Worm (Caenorhabditis elegans) whole organism, L4 larva: ENCODE results near the gene cyp-33C4.

Source experiments
- D1046.2 ChIP-seq: fragments of 200-800 bp; sonication (Bioruptor generic); IDR thresholded peaks from 2 replicates; pipeline ENCODE4 v1.3.6; 2022; ENCODE audit warnings: missing genetic modification characterization, missing compliant biosample characterization
- F26F4.8 ChIP-seq: fragments of 200-800 bp; sonication (Bioruptor generic); conservative IDR thresholded peaks from 2 replicates; pipeline ENCODE4 v1.3.6; 2022; ENCODE audit warnings: missing genetic modification characterization, missing compliant biosample characterization
- F37D6.2 ChIP-seq: sonication (generic microtip); optimal IDR thresholded peaks from 2 replicates; lab custom pipeline; 2016; ENCODE audit warnings: mild to moderate bottlenecking, missing genetic modification characterization, missing compliant biosample characterization
- Y48G9A.11 ChIP-seq: fragments of 200-800 bp; sonication (Bioruptor generic); IDR thresholded peaks from 2 replicates; pipeline ENCODE4 v1.3.6; 2022; ENCODE audit warnings: missing genetic modification reagents, missing genetic modification characterization, missing compliant biosample characterization
- Y5F2A.4 ChIP-seq: fragments of 200-800 bp; sonication (Bioruptor generic); optimal IDR thresholded peaks from 2 replicates; lab custom pipeline; 2018; ENCODE audit warnings: mild to moderate bottlenecking, missing genetic modification characterization, missing compliant biosample characterization
- aha-1 ChIP-seq: fragments of 150-350 bp; peaks from one replicate; lab custom pipeline; 2014; ENCODE audit warnings: missing biosample characterization, missing genetic modification characterization
- ceh-20 ChIP-seq: fragments of 200-800 bp; sonication (Bioruptor generic); IDR thresholded peaks from 2 replicates; pipeline ENCODE4 v1.3.6; 2022; ENCODE audit warnings: missing genetic modification reagents, missing genetic modification characterization, missing compliant biosample characterization
- ceh-28 ChIP-seq: fragments of 150-350 bp; optimal IDR thresholded peaks from 2 replicates; lab custom pipeline; 2014; ENCODE audit warnings: missing biosample characterization, missing genetic modification reagents, missing genetic modification characterization
- ceh-82 ChIP-seq: sonication (generic microtip); optimal IDR thresholded peaks from 2 replicates; lab custom pipeline; 2017; ENCODE audit warnings: missing biosample characterization, missing genetic modification characterization
- cey-2 ChIP-seq: sonication (generic microtip); optimal IDR thresholded peaks from 3 replicates; lab custom pipeline; 2017; ENCODE audit warnings: missing genetic modification characterization, mild to moderate bottlenecking, missing compliant biosample characterization, antibody characterized with exemption, borderline replicate concordance; ENCODE audit not compliant: insufficient read depth
- ctbp-1 ChIP-seq: fragments of 200-800 bp; sonication (Bioruptor generic); IDR thresholded peaks from 2 replicates; pipeline ENCODE4 v1.3.6; 2022; ENCODE audit warnings: missing genetic modification reagents, missing genetic modification characterization, missing compliant biosample characterization
- daf-16 ChIP-seq, 3 experiments: sonication (generic microtip); optimal IDR thresholded peaks; 2 replicates each; lab custom pipeline; 2016 to 2017; ENCODE audit warnings: missing genetic modification characterization in 3 of 3, missing genetic modification reagents in 3 of 3, mild to moderate bottlenecking in 2 of 3, missing compliant biosample characterization in 2 of 3, missing biosample characterization in 1 of 3, moderate library complexity in 1 of 3
- daf-19 ChIP-seq: fragments of 200-800 bp; sonication (Bioruptor generic); conservative IDR thresholded peaks from 2 replicates; pipeline ENCODE4 v1.3.6; 2022; ENCODE audit warnings: missing genetic modification characterization, missing compliant biosample characterization
- daf-8 ChIP-seq: fragments of 200-800 bp; sonication (Bioruptor generic); IDR thresholded peaks from 2 replicates; pipeline ENCODE4 v1.3.6; 2022; ENCODE audit warnings: missing genetic modification characterization, missing compliant biosample characterization
- dmd-6 ChIP-seq: fragments of 200-800 bp; sonication (Bioruptor generic); IDR thresholded peaks from 2 replicates; pipeline ENCODE4 v1.3.6; 2022; ENCODE audit warnings: missing genetic modification reagents, missing genetic modification characterization, missing compliant biosample characterization
- dpl-1 ChIP-seq: fragments of 150-350 bp; optimal IDR thresholded peaks from 2 replicates; lab custom pipeline; 2014; ENCODE audit warnings: missing biosample characterization, missing genetic modification reagents, missing genetic modification characterization
- dve-1 ChIP-seq: sonication (generic microtip); optimal IDR thresholded peaks from 2 replicates; lab custom pipeline; 2017; ENCODE audit warnings: antibody characterized with exemption, mild to moderate bottlenecking, missing genetic modification characterization, missing compliant biosample characterization; ENCODE audit not compliant: insufficient read depth
- gei-8 ChIP-seq: fragments of 200-800 bp; sonication (Bioruptor generic); optimal IDR thresholded peaks from 2 replicates; lab custom pipeline; 2018; ENCODE audit warnings: mild to moderate bottlenecking, missing genetic modification characterization, missing compliant biosample characterization
- hif-1 ChIP-seq, 2 experiments: sonication (generic microtip); optimal IDR thresholded peaks; 2 replicates each; lab custom pipeline; 2016 to 2017; ENCODE audit warnings: missing compliant biosample characterization in 2 of 2, missing genetic modification characterization in 2 of 2, missing genetic modification reagents in 2 of 2, missing genotype in 2 of 2, mild to moderate bottlenecking in 1 of 2
- hlh-11 ChIP-seq: fragments of 200-800 bp; sonication (Bioruptor generic); optimal IDR thresholded peaks from 2 replicates; lab custom pipeline; 2018; ENCODE audit warnings: mild to moderate bottlenecking, missing genetic modification characterization, missing compliant biosample characterization
- hlh-30 ChIP-seq: sonication (generic microtip); optimal IDR thresholded peaks from 2 replicates; lab custom pipeline; 2017; ENCODE audit warnings: antibody characterized with exemption, mild to moderate bottlenecking, missing genetic modification characterization, missing compliant biosample characterization; ENCODE audit not compliant: insufficient read depth
- lin-1 ChIP-seq: fragments of 200-800 bp; sonication (Bioruptor generic); IDR thresholded peaks from 2 replicates; pipeline ENCODE4 v1.3.6; 2022; ENCODE audit warnings: missing genetic modification reagents, missing genetic modification characterization, missing compliant biosample characterization
- lin-13 ChIP-seq: fragments of 150-350 bp; optimal IDR thresholded peaks from 2 replicates; lab custom pipeline; 2014; ENCODE audit warnings: missing biosample characterization, missing genetic modification reagents, missing genetic modification characterization
- lsy-2 ChIP-seq, 2 experiments: fragments of 150-350 bp in 1 of 2; sonication (generic microtip) in 1 of 2; optimal IDR thresholded peaks; 2 replicates each; lab custom pipeline; 2014 to 2017; ENCODE audit warnings: missing biosample characterization in 2 of 2, missing genetic modification characterization in 2 of 2
- mdt-29 ChIP-seq: fragments of 200-800 bp; sonication (Bioruptor generic); IDR thresholded peaks from 2 replicates; pipeline ENCODE4 v1.3.6; 2022; ENCODE audit warnings: missing genetic modification reagents, missing genetic modification characterization, missing compliant biosample characterization
- mes-2 ChIP-seq: sonication (generic microtip); optimal IDR thresholded peaks from 2 replicates; lab custom pipeline; 2016; ENCODE audit warnings: missing genotype, mild to moderate bottlenecking, missing genetic modification characterization, missing compliant biosample characterization; ENCODE audit not compliant: poor library complexity, severe bottlenecking
- nhr-11 ChIP-seq: fragments of 150-350 bp; optimal IDR thresholded peaks from 2 replicates; lab custom pipeline; 2014; ENCODE audit warnings: missing biosample characterization, missing genetic modification characterization
- nhr-111 ChIP-seq: fragments of 200-800 bp; sonication (Bioruptor generic); optimal IDR thresholded peaks from 2 replicates; lab custom pipeline; 2018; ENCODE audit warnings: mild to moderate bottlenecking, missing genetic modification characterization, missing compliant biosample characterization
- nhr-237 ChIP-seq: sonication (generic microtip); optimal IDR thresholded peaks from 2 replicates; lab custom pipeline; 2017; ENCODE audit warnings: missing biosample characterization, missing genetic modification characterization
- nhr-25 ChIP-seq: sonication (generic microtip); optimal IDR thresholded peaks from 2 replicates; lab custom pipeline; 2017; ENCODE audit warnings: missing genetic modification characterization, mild to moderate bottlenecking, missing compliant biosample characterization, antibody characterized with exemption, moderate library complexity, borderline replicate concordance; ENCODE audit not compliant: insufficient read depth
- nhr-28 ChIP-seq: fragments of 150-350 bp; optimal IDR thresholded peaks from 2 replicates; lab custom pipeline; 2014; ENCODE audit warnings: missing biosample characterization, missing genetic modification characterization
- nhr-41 ChIP-seq: fragments of 200-800 bp; sonication (Bioruptor generic); IDR thresholded peaks from 2 replicates; pipeline ENCODE4 v1.3.6; 2022; ENCODE audit warnings: missing genetic modification reagents, missing genetic modification characterization, missing compliant biosample characterization
- saeg-2 ChIP-seq: fragments of 200-800 bp; sonication (Bioruptor generic); IDR thresholded peaks from 2 replicates; pipeline ENCODE4 v1.3.6; 2022; ENCODE audit warnings: missing genetic modification reagents, missing genetic modification characterization, missing compliant biosample characterization
- spr-1 ChIP-seq: sonication (generic microtip); optimal IDR thresholded peaks from 2 replicates; lab custom pipeline; 2016; ENCODE audit warnings: mild to moderate bottlenecking, missing genetic modification characterization, missing compliant biosample characterization
- unc-62 ChIP-seq, 3 experiments: fragments of 150-350 bp in 1 of 3; sonication (generic microtip); optimal IDR thresholded peaks in 2 of 3; peaks in 1 of 3; 1 replicate in 1 of 3; 2 replicates in 2 of 3; lab custom pipeline; 2014 to 2017; ENCODE audit warnings: missing biosample characterization in 3 of 3, missing genetic modification characterization in 3 of 3, missing genetic modification reagents in 3 of 3, missing genotype in 1 of 3
- zfp-2 ChIP-seq: sonication (generic microtip); optimal IDR thresholded peaks from 2 replicates; lab custom pipeline; 2016; ENCODE audit warnings: mild to moderate bottlenecking, missing genetic modification characterization, missing compliant biosample characterization
- zip-2 ChIP-seq: fragments of 150-350 bp; optimal IDR thresholded peaks from 2 replicates; lab custom pipeline; 2014; ENCODE audit warnings: missing biosample characterization, missing genetic modification characterization
- ztf-7 ChIP-seq: fragments of 150-350 bp; optimal IDR thresholded peaks from 2 replicates; lab custom pipeline; 2014; ENCODE audit warnings: missing biosample characterization, missing genetic modification characterization

cyp-33C4 gene

DNA sequence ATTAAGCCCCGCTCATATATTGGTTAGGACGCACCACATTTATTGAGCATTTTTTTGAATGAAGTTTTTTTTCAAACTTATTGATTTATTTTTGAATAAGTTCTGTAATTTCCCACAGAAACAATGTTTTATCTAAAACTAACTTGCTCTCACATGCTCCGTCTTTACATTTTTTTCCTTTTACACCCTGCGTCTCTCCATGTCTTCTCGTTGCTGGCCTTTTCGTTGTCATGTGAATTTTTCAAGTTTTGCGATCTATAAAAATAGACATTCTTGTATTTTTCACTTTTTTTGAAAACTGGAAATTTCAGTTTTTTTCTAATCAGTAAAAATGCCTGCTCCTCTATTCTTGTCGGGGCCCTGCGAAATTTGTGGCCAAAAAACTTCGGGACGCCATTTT lies 5.0 kb upstream of the cyp-33C4 start, which contains the start of gene nhr-134:
nhr-134 (plus strand) TSS at position 312 of the 400 bp plus-strand sequence.
- TF ChIP-seq zfp-2 (tag; lab: Kevin White, UChicago) (no peak), saeg-2 (GFP tag; lab: Robert Waterston, UW) (no peak), daf-19 (GFP tag; lab: Robert Waterston, UW) (no peak), gei-8 (no peak), hlh-11 (tag; lab: Kevin White, UChicago) (peak; percentile 15), mdt-29 (GFP tag; lab: Robert Waterston, UW) (no peak), unc-62 (GFP tag; optimal IDR thresholded peaks at IDR 0.05 in 1 of 2; lab: Kevin White, UChicago) (peak in 1 of 2 experiments; percentile 55), unc-62 (tag; optimal IDR thresholded peaks at IDR 0.05; lab: Kevin White, UChicago) (no peak), ctbp-1 (GFP tag; lab: Robert Waterston, UW) (no peak), daf-8 (GFP tag; lab: Robert Waterston, UW) (no peak), daf-16 (GFP tag; optimal IDR thresholded peaks at IDR 0.05; lab: Kevin White, UChicago) (no peak), daf-16 (tag; optimal IDR thresholded peaks at IDR 0.05; lab: Kevin White, UChicago) (peak; percentile 44), lin-1 (GFP tag; lab: Robert Waterston, UW) (no peak), aha-1 (no peak), Y48G9A.11 (GFP tag; lab: Robert Waterston, UW) (no peak), dve-1 (tag; lab: Kevin White, UChicago) (peak; percentile 44), D1046.2 (GFP tag; lab: Robert Waterston, UW) (no peak), lsy-2 (tag; optimal IDR thresholded peaks at IDR 0.05; lab: Kevin White, UChicago) (peak in 1 of 2 experiments; percentile 3), hif-1 (tag; optimal IDR thresholded peaks at IDR 0.05; lab: Kevin White, UChicago) (no peak), ceh-28 (tag; lab: Kevin White, UChicago) (no peak), hlh-30 (peak; percentile 87), ceh-20 (GFP tag; lab: Robert Waterston, UW) (no peak), zip-2 (no peak), lin-13 (GFP tag; lab: Kevin White, UChicago) (no peak), F37D6.2 (tag; lab: Kevin White, UChicago) (no peak), nhr-237 (tag; lab: Kevin White, UChicago) (no peak), spr-1 (tag; lab: Kevin White, UChicago) (no peak), nhr-41 (GFP tag; lab: Robert Waterston, UW) (no peak), mes-2 (peak; percentile 6), nhr-28 (peak; percentile 30)

DNA sequence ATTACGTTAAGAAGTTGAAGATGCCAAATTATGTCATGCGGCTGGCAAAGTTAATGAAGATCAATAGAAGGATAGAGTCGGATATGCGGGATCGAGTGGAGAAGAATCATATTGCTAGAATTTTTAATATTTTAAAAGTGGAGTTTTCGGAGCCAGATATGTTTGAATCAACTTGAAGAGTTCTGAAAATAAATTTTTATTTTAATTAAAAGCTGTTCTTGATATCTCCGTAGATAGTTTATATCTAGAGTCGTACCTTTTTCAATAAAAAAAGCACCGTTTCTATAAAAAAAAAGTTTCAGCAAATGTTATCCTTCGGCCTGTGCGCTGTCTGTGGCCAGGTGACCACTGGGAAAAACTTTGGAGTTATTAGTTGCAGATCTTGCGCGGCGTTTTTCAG lies 2.8 kb upstream of the cyp-33C4 start, which contains the start of gene nhr-96:
nhr-96 (plus strand) TSS at position 301 of the 400 bp plus-strand sequence.
- no peak for TF ChIP-seq nhr-111
- no peak for TF ChIP-seq ceh-82 (tag; lab: Kevin White, UChicago)
- TF ChIP-seq nhr-25 (tag; lab: Kevin White, UChicago): no peak
- TF ChIP-seq cey-2 (tag; lab: Kevin White, UChicago): no peak
- TF ChIP-seq zip-2: no peak

DNA sequence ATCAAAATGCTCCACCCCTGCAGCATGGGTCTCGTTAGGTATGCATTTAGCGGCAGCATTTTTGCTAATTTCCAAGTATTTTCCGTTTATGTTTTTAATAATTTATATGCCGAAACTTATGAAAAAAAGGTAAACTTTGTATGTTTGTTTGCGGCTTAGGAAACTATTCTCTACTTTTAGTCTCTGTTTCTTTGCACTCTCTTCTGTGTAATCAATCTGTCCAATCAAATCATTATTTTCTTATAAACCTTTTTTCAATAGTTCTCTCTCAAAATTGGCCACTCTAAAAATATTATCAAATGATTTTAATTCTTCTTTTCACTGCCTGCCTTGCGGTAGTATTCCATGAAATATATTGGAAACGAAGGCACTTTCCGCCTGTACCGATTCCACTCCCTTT lies 2.1 kb downstream of the cyp-33C4 start:
- TF ChIP-seq unc-62 (GFP tag; optimal IDR thresholded peaks at IDR 0.05 in 1 of 2; lab: Kevin White, UChicago): peak in 1 of 2 experiments; percentile 28
- TF ChIP-seq unc-62 (tag; optimal IDR thresholded peaks at IDR 0.05; lab: Kevin White, UChicago): no peak
- TF ChIP-seq dmd-6: no peak
- TF ChIP-seq daf-16 (GFP tag; optimal IDR thresholded peaks at IDR 0.05; lab: Kevin White, UChicago): no peak
- peak; percentile 37 for TF ChIP-seq daf-16 (tag; optimal IDR thresholded peaks at IDR 0.05; lab: Kevin White, UChicago)
- TF ChIP-seq dpl-1 (GFP tag; lab: Kevin White, UChicago): no peak
- TF ChIP-seq nhr-28: peak; percentile 28
- TF ChIP-seq nhr-11 (tag; lab: Kevin White, UChicago): no peak
- peak; percentile 14 for TF ChIP-seq dve-1 (tag; lab: Kevin White, UChicago)
- no peak for TF ChIP-seq ztf-7 (tag; lab: Kevin White, UChicago)
- TF ChIP-seq Y5F2A.4 (GFP tag; lab: Kevin White, UChicago): no peak
- no peak for TF ChIP-seq F26F4.8 (GFP tag; lab: Robert Waterston, UW)
